Fruit fly (Drosophila melanogaster) whole organism, embryonic: ENCODE data around the gene CG42781.

ENCODE experiments used
- Antp ChIP-seq: fragments of 200-800 bp; sonication (Bioruptor generic); optimal IDR thresholded peaks from 3 replicates; lab custom pipeline; 2016; ENCODE audit warnings: missing biosample characterization, missing genetic modification characterization
- Blimp-1 ChIP-seq: fragments of 200-800 bp; sonication (Bioruptor generic); optimal IDR thresholded peaks from 3 replicates; lab custom pipeline; 2018; ENCODE audit warnings: missing biosample characterization, missing genetic modification characterization, mild to moderate bottlenecking, moderate library complexity, missing genetic modification reagents
- CG10274 ChIP-seq: fragments of 200-800 bp; sonication (Bioruptor generic); optimal IDR thresholded peaks from 3 replicates; lab custom pipeline; 2017; ENCODE audit warnings: missing biosample characterization, mild to moderate bottlenecking, missing genetic modification characterization
- CG10321 ChIP-seq: fragments of 200-800 bp; sonication (Bioruptor generic); IDR thresholded peaks from 2 replicates; pipeline ENCODE4 v1.3.6; 2022; ENCODE audit warnings: missing biosample characterization, missing genetic modification characterization
- CG12104 ChIP-seq: fragments of 200-800 bp; sonication (Bioruptor generic); optimal IDR thresholded peaks from 3 replicates; lab custom pipeline; 2016; ENCODE audit warnings: missing biosample characterization, missing genetic modification characterization
- CG1233 ChIP-seq: fragments of 200-800 bp; sonication (Bioruptor generic); optimal IDR thresholded peaks from 4 replicates; lab custom pipeline; 2018; ENCODE audit warnings: missing biosample characterization, mild to moderate bottlenecking, missing genetic modification characterization
- CG14710 ChIP-seq: fragments of 200-800 bp; sonication (Bioruptor generic); optimal IDR thresholded peaks from 3 replicates; lab custom pipeline; 2019; ENCODE audit warnings: missing biosample characterization, mild to moderate bottlenecking, missing genetic modification characterization, moderate library complexity
- CG15479 ChIP-seq: fragments of 200-800 bp; sonication (Bioruptor generic); optimal IDR thresholded peaks from 3 replicates; lab custom pipeline; 2019; ENCODE audit warnings: missing biosample characterization, mild to moderate bottlenecking, missing genetic modification characterization, moderate library complexity
- CG17802 ChIP-seq: fragments of 200-800 bp; sonication (Bioruptor generic); optimal IDR thresholded peaks from 2 replicates; lab custom pipeline; 2018; ENCODE audit warnings: missing biosample characterization, mild to moderate bottlenecking, missing genetic modification characterization, moderate library complexity
- CG18599 ChIP-seq: fragments of 200-800 bp; sonication (Bioruptor generic); optimal IDR thresholded peaks from 3 replicates; lab custom pipeline; 2017; ENCODE audit warnings: missing biosample characterization, missing genetic modification characterization, mild to moderate bottlenecking, moderate library complexity, missing genetic modification reagents
- CG2116 ChIP-seq: fragments of 200-800 bp; sonication (Bioruptor generic); optimal IDR thresholded peaks from 3 replicates; lab custom pipeline; 2018; ENCODE audit warnings: missing biosample characterization, mild to moderate bottlenecking, missing genetic modification characterization
- CG2120 ChIP-seq: fragments of 200-800 bp; sonication (Bioruptor generic); optimal IDR thresholded peaks from 3 replicates; lab custom pipeline; 2016; ENCODE audit warnings: missing biosample characterization, missing genetic modification characterization
- CG2199 ChIP-seq: fragments of 200-800 bp; sonication (Bioruptor generic); IDR thresholded peaks from 3 replicates; pipeline ENCODE4 v1.3.6; 2022; ENCODE audit warnings: missing biosample characterization, missing genetic modification characterization
- CG30020 ChIP-seq: fragments of 200-800 bp; optimal IDR thresholded peaks from 2 replicates; lab custom pipeline; 2019; ENCODE audit warnings: missing biosample characterization, mild to moderate bottlenecking, missing genetic modification characterization, moderate library complexity
- CG31365 ChIP-seq: fragments of 200-800 bp; sonication (Bioruptor generic); optimal IDR thresholded peaks from 2 replicates; lab custom pipeline; 2018; ENCODE audit warnings: missing biosample characterization, mild to moderate bottlenecking, missing genetic modification characterization
- CG34224 ChIP-seq: fragments of 200-800 bp; sonication (Bioruptor generic); IDR thresholded peaks from 3 replicates; pipeline ENCODE4 v1.3.6; 2022; ENCODE audit warnings: missing biosample characterization, missing genetic modification characterization; ENCODE audit not compliant: partially characterized antibody
- CG4707 ChIP-seq: fragments of 200-800 bp; sonication (Bioruptor generic); optimal IDR thresholded peaks from 2 replicates; lab custom pipeline; 2018; ENCODE audit warnings: missing biosample characterization, mild to moderate bottlenecking, missing genetic modification characterization, moderate library complexity
- CG4730 ChIP-seq: fragments of 200-800 bp; sonication (Bioruptor generic); IDR thresholded peaks from 2 replicates; pipeline ENCODE4 v1.3.6; 2022; ENCODE audit warnings: missing biosample characterization, missing genetic modification characterization
- CG4854 ChIP-seq: fragments of 200-800 bp; sonication (Bioruptor generic); optimal IDR thresholded peaks from 2 replicates; lab custom pipeline; 2016; ENCODE audit warnings: missing biosample characterization, missing genetic modification characterization, inconsistent platforms
- CG6175 ChIP-seq: fragments of 200-800 bp; sonication (Bioruptor generic); IDR thresholded peaks from 3 replicates; pipeline ENCODE4 v1.3.6; 2022; ENCODE audit warnings: missing biosample characterization, missing genetic modification characterization
- CG6683 ChIP-seq: fragments of 200-800 bp; sonication (Bioruptor generic); optimal IDR thresholded peaks from 2 replicates; lab custom pipeline; 2017; ENCODE audit warnings: missing biosample characterization, mild to moderate bottlenecking, missing genetic modification characterization, missing genetic modification reagents
- CG7963 ChIP-seq: fragments of 200-800 bp; sonication (Bioruptor generic); IDR thresholded peaks from 3 replicates; pipeline ENCODE4 v1.3.6; 2022; ENCODE audit warnings: missing biosample characterization, missing genetic modification characterization; ENCODE audit not compliant: partially characterized antibody
- CG8478 ChIP-seq: fragments of >200 bp; optimal IDR thresholded peaks from 2 replicates; lab custom pipeline; 2018
- CG9797 ChIP-seq: fragments of 200-800 bp; sonication (Bioruptor generic); optimal IDR thresholded peaks from 3 replicates; lab custom pipeline; 2018; ENCODE audit warnings: missing biosample characterization, mild to moderate bottlenecking, missing genetic modification characterization
- Dbx ChIP-seq: fragments of 200-800 bp; sonication (Bioruptor generic); IDR thresholded peaks from 3 replicates; pipeline ENCODE4 v1.3.6; 2022; ENCODE audit warnings: missing biosample characterization, missing genetic modification characterization
- Dll ChIP-seq: fragments of 200-800 bp; sonication (Bioruptor generic); IDR thresholded peaks from 4 replicates; pipeline ENCODE4 v1.3.6; 2022; ENCODE audit warnings: missing biosample characterization, missing genetic modification characterization; ENCODE audit not compliant: partially characterized antibody
- Ets97D ChIP-seq: fragments of 200-800 bp; sonication (Bioruptor generic); optimal IDR thresholded peaks from 3 replicates; lab custom pipeline; 2016; ENCODE audit warnings: missing biosample characterization, missing genetic modification characterization
- Fer2 ChIP-seq: fragments of 200-800 bp; sonication (Bioruptor generic); optimal IDR thresholded peaks from 2 replicates; lab custom pipeline; 2018; ENCODE audit warnings: missing biosample characterization, mild to moderate bottlenecking, missing genetic modification characterization, moderate library complexity
- Meics ChIP-seq: fragments of 200-800 bp; sonication (Bioruptor generic); optimal IDR thresholded peaks from 2 replicates; lab custom pipeline; 2017; ENCODE audit warnings: missing biosample characterization, mild to moderate bottlenecking, missing genetic modification characterization
- NfI ChIP-seq: fragments of 200-800 bp; sonication (Bioruptor generic); optimal IDR thresholded peaks from 3 replicates; lab custom pipeline; 2018; ENCODE audit warnings: missing biosample characterization, mild to moderate bottlenecking, missing genetic modification characterization, moderate library complexity
- Six4 ChIP-seq: fragments of 200-800 bp; sonication (Bioruptor generic); optimal IDR thresholded peaks from 2 replicates; lab custom pipeline; 2016; ENCODE audit warnings: missing biosample characterization, missing genetic modification characterization
- ap ChIP-seq: fragments of 200-800 bp; sonication (Bioruptor generic); IDR thresholded peaks from 2 replicates; pipeline ENCODE4 v1.3.6; 2022; ENCODE audit warnings: missing biosample characterization, missing genetic modification characterization
- bigmax ChIP-seq: fragments of 200-800 bp; sonication (Bioruptor generic); optimal IDR thresholded peaks from 2 replicates; lab custom pipeline; 2018; ENCODE audit warnings: missing biosample characterization, mild to moderate bottlenecking, missing genetic modification characterization
- cas ChIP-seq: fragments of 200-800 bp; sonication (Bioruptor generic); IDR thresholded peaks from 2 replicates; pipeline ENCODE4 v1.3.6; 2022; ENCODE audit warnings: missing biosample characterization, missing genetic modification characterization
- dm ChIP-seq: fragments of 200-800 bp; sonication (Bioruptor generic); optimal IDR thresholded peaks from 3 replicates; lab custom pipeline; 2016; ENCODE audit warnings: missing biosample characterization, missing genetic modification characterization
- ind ChIP-seq: fragments of 200-800 bp; sonication (Bioruptor generic); optimal IDR thresholded peaks from 3 replicates; lab custom pipeline; 2016; ENCODE audit warnings: missing biosample characterization, missing genetic modification characterization
- jumu ChIP-seq: fragments of 200-800 bp; sonication (Bioruptor generic); optimal IDR thresholded peaks from 3 replicates; lab custom pipeline; 2016; ENCODE audit warnings: missing biosample characterization, missing genetic modification characterization
- lilli ChIP-seq: fragments of 200-800 bp; sonication (Bioruptor generic); optimal IDR thresholded peaks from 3 replicates; lab custom pipeline; 2016; ENCODE audit warnings: missing biosample characterization, missing genetic modification characterization
- lov ChIP-seq, 2 experiments: fragments of 200-800 bp in 1 of 2; fragments of >200 bp in 1 of 2; sonication (Bioruptor generic) in 1 of 2; IDR thresholded peaks in 1 of 2; optimal IDR thresholded peaks in 1 of 2; 2 replicates in 1 of 2; 3 replicates in 1 of 2; pipeline versions ENCODE4 v1.3.6 to Lab custom; 2017 to 2022; ENCODE audit warnings: missing biosample characterization in 1 of 2, missing genetic modification characterization in 1 of 2
- mam ChIP-seq: fragments of 200-800 bp; sonication (Bioruptor generic); optimal IDR thresholded peaks from 3 replicates; lab custom pipeline; 2016; ENCODE audit warnings: missing biosample characterization, missing genetic modification characterization
- nerfin-1 ChIP-seq: fragments of 200-800 bp; sonication (Bioruptor generic); optimal IDR thresholded peaks from 3 replicates; lab custom pipeline; 2019; ENCODE audit warnings: missing biosample characterization, mild to moderate bottlenecking, missing genetic modification characterization, moderate library complexity
- odd ChIP-seq: fragments of 200-800 bp; sonication (Bioruptor generic); optimal IDR thresholded peaks from 2 replicates; lab custom pipeline; 2017; ENCODE audit warnings: missing biosample characterization, mild to moderate bottlenecking, missing genetic modification characterization
- p53 ChIP-seq: fragments of 200-800 bp; sonication (Bioruptor generic); optimal IDR thresholded peaks from 2 replicates; lab custom pipeline; 2016; ENCODE audit warnings: missing biosample characterization, missing genetic modification characterization
- pb ChIP-seq: fragments of 200-800 bp; sonication (Bioruptor generic); optimal IDR thresholded peaks from 3 replicates; lab custom pipeline; 2016; ENCODE audit warnings: missing biosample characterization, missing genetic modification characterization
- pita ChIP-seq: fragments of 200-800 bp; sonication (Bioruptor generic); optimal IDR thresholded peaks from 2 replicates; lab custom pipeline; 2017; ENCODE audit warnings: missing biosample characterization, mild to moderate bottlenecking, missing genetic modification characterization
- psq ChIP-seq: fragments of 200-800 bp; sonication (Bioruptor generic); optimal IDR thresholded peaks from 2 replicates; lab custom pipeline; 2017; ENCODE audit warnings: missing biosample characterization, missing genetic modification characterization
- unc-4 ChIP-seq: fragments of 200-800 bp; sonication (Bioruptor generic); IDR thresholded peaks from 2 replicates; pipeline ENCODE4 v1.3.6; 2022; ENCODE audit warnings: missing biosample characterization, missing genetic modification characterization; ENCODE audit not compliant: partially characterized antibody
- wor ChIP-seq: fragments of 200-800 bp; sonication (Bioruptor generic); IDR thresholded peaks from 2 replicates; pipeline ENCODE4 v1.3.6; 2022; ENCODE audit warnings: missing biosample characterization, missing genetic modification characterization
- z ChIP-seq: fragments of 200-800 bp; sonication (Bioruptor generic); IDR thresholded peaks from 3 replicates; pipeline ENCODE4 v1.3.6; 2022; ENCODE audit warnings: missing biosample characterization, missing genetic modification characterization
- zen ChIP-seq: fragments of 200-800 bp; sonication (Bioruptor generic); optimal IDR thresholded peaks from 3 replicates; lab custom pipeline; 2018; ENCODE audit warnings: missing biosample characterization, mild to moderate bottlenecking, missing genetic modification characterization, moderate library complexity

CG42781 gene

dm6 chrX:7338538-7338937 lies 44.3 kb downstream of the CG42781 start (continued):
- TF ChIP-seq CG10274 (GFP tag; lab: Kevin White, UChicago) (no peak), Fer2 (peak; percentile 53), CG7963 (GFP tag; lab: Robert Waterston, UW) (no peak), CG12104 (GFP tag; lab: Kevin White, UChicago) (peak; percentile 36), psq (GFP tag; lab: Kevin White, UChicago) (no peak), lov (optimal IDR thresholded peaks at IDR 0.05; lab: Kevin White, UChicago) (no peak), lov (GFP tag; IDR thresholded peaks at IDR 0.05; lab: Robert Waterston, UW) (no peak), Six4 (GFP tag; lab: Kevin White, UChicago) (peak; percentile 28), CG4854 (GFP tag; lab: Kevin White, UChicago) (peak; percentile 38), CG4730 (GFP tag; lab: Robert Waterston, UW) (no peak), zen (tag; lab: Kevin White, UChicago) (peak; percentile 1), p53 (GFP tag; lab: Kevin White, UChicago) (peak; percentile 21), pita (GFP tag; lab: Kevin White, UChicago) (no peak), CG8478 (no peak), CG14710 (tag; lab: Kevin White, UChicago) (peak; percentile 60), CG18599 (GFP tag; lab: Kevin White, UChicago) (peak; percentile 79), CG4707 (GFP tag; lab: Kevin White, UChicago) (peak; percentile 60), Dbx (GFP tag; lab: Robert Waterston, UW) (peak; percentile 75; the same call in 1 of the 3 replicates), CG31365 (tag; lab: Kevin White, UChicago) (peak; percentile 57), Blimp-1 (GFP tag; lab: Kevin White, UChicago) (peak; percentile 70), ap (no peak), ind (GFP tag; lab: Kevin White, UChicago) (peak; percentile 49), CG2199 (no peak), z (no peak), Antp (peak; percentile 17), jumu (peak; percentile 35), CG2120 (GFP tag; lab: Kevin White, UChicago) (peak; percentile 74), nerfin-1 (tag; lab: Kevin White, UChicago) (peak; percentile 62), CG9797 (no peak), NfI (GFP tag; lab: Kevin White, UChicago) (peak; percentile 49), dm (GFP tag; lab: Kevin White, UChicago) (peak; percentile 32), odd (GFP tag; lab: Kevin White, UChicago) (peak; percentile 61), Ets97D (GFP tag; lab: Kevin White, UChicago) (no peak), pb (GFP tag; lab: Kevin White, UChicago) (peak; percentile 41), lilli (GFP tag; lab: Kevin White, UChicago) (peak; percentile 44), mam (GFP tag; lab: Kevin White, UChicago) (peak; percentile 41), Dll (GFP tag; lab: Robert Waterston, UW) (no peak), CG6683 (GFP tag; lab: Kevin White, UChicago) (peak; percentile 52), CG2116 (peak; percentile 33), CG1233 (GFP tag; lab: Kevin White, UChicago) (peak; percentile 67), CG17802 (tag; lab: Kevin White, UChicago) (no peak), CG6175 (GFP tag; lab: Robert Waterston, UW) (no peak), Meics (GFP tag; lab: Kevin White, UChicago) (peak; percentile 57), CG10321 (GFP tag; lab: Robert Waterston, UW) (no peak), wor (no peak; the same call in 1 of the 2 replicates), bigmax (GFP tag; lab: Kevin White, UChicago) (no peak), CG15479 (no peak), CG30020 (tag; lab: Kevin White, UChicago) (peak; percentile 12), CG34224 (GFP tag; lab: Robert Waterston, UW) (no peak), unc-4 (GFP tag; lab: Robert Waterston, UW) (no peak), cas (GFP tag; lab: Robert Waterston, UW) (peak; percentile 24; the same call in 1 of the 2 replicates)
